Worm (Caenorhabditis elegans) whole organism, L4/young adult: Measurements from ENCODE around the gene fbxa-18.

Experiments used
- dao-5 ChIP-seq: sonication (generic microtip); optimal IDR thresholded peaks from 2 replicates; lab custom pipeline; 2016; ENCODE audit warnings: missing genotype, missing genetic modification characterization, moderate library complexity, missing compliant biosample characterization
- him-1 ChIP-seq: sonication (generic microtip); optimal IDR thresholded peaks from 2 replicates; lab custom pipeline; 2016; ENCODE audit warnings: missing genotype, missing genetic modification reagents, missing genetic modification characterization, missing compliant biosample characterization

DNA sequence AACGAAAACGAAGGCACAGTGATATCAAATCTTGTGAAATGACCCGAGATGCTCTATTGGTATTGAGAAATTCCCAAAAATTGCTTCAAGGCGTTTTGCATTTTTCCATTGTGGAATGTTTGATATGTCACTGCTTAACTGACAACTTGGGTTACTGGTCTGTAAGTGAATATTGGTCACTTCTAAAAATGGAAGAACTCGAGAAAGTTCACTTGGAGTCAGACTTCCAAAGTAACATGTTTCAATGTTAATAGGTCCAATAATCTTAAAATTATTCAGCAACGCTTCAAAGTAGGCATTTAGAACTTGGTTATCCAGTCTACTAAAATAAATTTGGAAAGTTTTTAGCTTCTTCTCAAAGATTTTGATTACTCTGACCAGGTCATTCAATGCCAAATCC is 9.8 kb upstream of the fbxa-18 start, which contains the start of gene fbxa-144:
- TF ChIP-seq dao-5 (tag; lab: Kevin White, UChicago): no peak
- no peak for TF ChIP-seq him-1 (tag; lab: Kevin White, UChicago)
